Fruit fly (Drosophila melanogaster): ENCODE data around the gene chb.

chb gene

dm6 chr3L:21202029-21202776 lies 29.6 kb downstream of the chb start (continued):
- no peak for TF ChIP-seq CG11902 (GFP tag; optimal IDR thresholded peaks at IDR 0.05)
- no peak for TF ChIP-seq topi (GFP tag; optimal IDR thresholded peaks at IDR 0.05)
- no peak for TF ChIP-seq net (GFP tag; optimal IDR thresholded peaks at IDR 0.05)
- no peak for TF ChIP-seq Sox102F (GFP tag; optimal IDR thresholded peaks at IDR 0.05)
- no peak for TF ChIP-seq CG34406 (GFP tag; optimal IDR thresholded peaks at IDR 0.05)
- no peak for TF ChIP-seq CG4318 (GFP tag; optimal IDR thresholded peaks at IDR 0.05)
- TF ChIP-seq OdsH (GFP tag; optimal IDR thresholded peaks at IDR 0.05), result no peak
- TF ChIP-seq fkh (GFP tag; optimal IDR thresholded peaks at IDR 0.05), result no peak

- TF ChIP-seq fkh (GFP tag; optimal IDR thresholded peaks at IDR 0.05) (peak; percentile 19), CG6276 (GFP tag; optimal IDR thresholded peaks at IDR 0.05) (peak; percentile 41), Eip78C (GFP tag) (peak; percentile 75), topi (GFP tag; optimal IDR thresholded peaks at IDR 0.05) (no peak), net (GFP tag; optimal IDR thresholded peaks at IDR 0.05) (no peak), Blimp-1 (GFP tag; optimal IDR thresholded peaks at IDR 0.05) (peak; percentile 51), ss (GFP tag; optimal IDR thresholded peaks at IDR 0.05) (peak; percentile 6 to 56), CG6163 (GFP tag; IDR thresholded peaks at IDR 0.05) (peak; percentile 30; the same call in 1 of the 3 replicates)
Observed at dm6 chr3L:21202777-21203282, 30.2 kb downstream of the chb start, which contains the start of the genes Targ1, CG10512 and Targ2. Targ1 (minus strand) TSS chr3L:21202882. CG10512 (plus strand) TSS chr3L:21202920. Targ2 (minus strand) TSS chr3L:21203232.

dm6 chr3L:21204581-21205495 lies 32.2 kb downstream of the chb start:
- peak; percentile 70 for TF ChIP-seq svp (GFP tag)
- TF ChIP-seq Smox (GFP tag; optimal IDR thresholded peaks at IDR 0.05), result no peak
- peak; percentile 95 for TF ChIP-seq fkh (GFP tag; optimal IDR thresholded peaks at IDR 0.05)
- TF ChIP-seq Eip78C (GFP tag), result peak; percentile 12
- peak; percentile 0 for TF ChIP-seq vri (GFP tag; optimal IDR thresholded peaks at IDR 0.05)
- TF ChIP-seq CG8319 (GFP tag; optimal IDR thresholded peaks at IDR 0.05), result no peak
- no peak for TF ChIP-seq CG10631 (GFP tag; optimal IDR thresholded peaks at IDR 0.05)

- TF ChIP-seq svp (GFP tag) (no peak), Ets96B (tag; optimal IDR thresholded peaks at IDR 0.05) (no peak), Sox14 (GFP tag; optimal IDR thresholded peaks at IDR 0.05) (no peak), CG3919 (GFP tag; optimal IDR thresholded peaks at IDR 0.05) (no peak), CG32006 (GFP tag; optimal IDR thresholded peaks at IDR 0.05) (no peak), CG34406 (GFP tag; optimal IDR thresholded peaks at IDR 0.05) (no peak), CG8632 (GFP tag; optimal IDR thresholded peaks at IDR 0.05) (no peak), Smox (GFP tag; optimal IDR thresholded peaks at IDR 0.05) (no peak), Ets21C (GFP tag; optimal IDR thresholded peaks at IDR 0.05) (no peak), CG31627 (GFP tag; optimal IDR thresholded peaks at IDR 0.05) (no peak), CG6792 (GFP tag; optimal IDR thresholded peaks at IDR 0.05) (no peak)
Observed at dm6 chr3L:21205496-21205824, 32.8 kb downstream of the chb start.

- no peak for TF ChIP-seq CG11294 (GFP tag; IDR thresholded peaks at IDR 0.05)
- TF ChIP-seq CG3032 (tag; optimal IDR thresholded peaks at IDR 0.05), result no peak
- no peak for TF ChIP-seq cyc (GFP tag; optimal IDR thresholded peaks at IDR 0.05)
- TF ChIP-seq CG4318 (GFP tag; optimal IDR thresholded peaks at IDR 0.05), result no peak
- no peak for TF ChIP-seq esn (GFP tag; optimal IDR thresholded peaks at IDR 0.05)
- TF ChIP-seq dsx (GFP tag; optimal IDR thresholded peaks at IDR 0.05; ENCODE audit: poor library complexity, severe bottlenecking), result no peak
- no peak for TF ChIP-seq pdm3 (GFP tag; optimal IDR thresholded peaks at IDR 0.05)
- no peak for TF ChIP-seq Hr4 (GFP tag; optimal IDR thresholded peaks at IDR 0.05)
Observed at dm6 chr3L:21206486-21206885, 33.8 kb downstream of the chb start.

All from whole organism, prepupa.